Fruit fly (Drosophila melanogaster) whole organism, embryonic: Measurements from ENCODE around the gene CG1703.

ENCODE experiments used
- Atf-2 ChIP-seq: fragments of 200-800 bp; sonication (Bioruptor generic); optimal IDR thresholded peaks from 2 replicates; lab custom pipeline; 2016; ENCODE audit warnings: missing biosample characterization, missing genetic modification characterization
- B-H1 ChIP-seq: fragments of 200-800 bp; sonication (Bioruptor generic); IDR thresholded peaks from 3 replicates; pipeline ENCODE4 v1.3.6; 2022; ENCODE audit warnings: missing biosample characterization, missing genetic modification characterization
- B-H2 ChIP-seq: fragments of 200-800 bp; sonication (Bioruptor generic); optimal IDR thresholded peaks from 2 replicates; lab custom pipeline; 2018; ENCODE audit warnings: missing biosample characterization, mild to moderate bottlenecking, missing genetic modification characterization
- CG11093 ChIP-seq: fragments of 200-800 bp; sonication (Bioruptor generic); IDR thresholded peaks from 3 replicates; pipeline ENCODE4 v1.3.6; 2022; ENCODE audit warnings: missing biosample characterization, missing genetic modification characterization
- CG11695 ChIP-seq: fragments of 200-800 bp; sonication (Bioruptor generic); IDR thresholded peaks from 3 replicates; pipeline ENCODE4 v1.3.6; 2022; ENCODE audit warnings: missing biosample characterization, missing genetic modification characterization
- CG12942 ChIP-seq: fragments of 200-800 bp; sonication (Bioruptor generic); optimal IDR thresholded peaks from 3 replicates; lab custom pipeline; 2016; ENCODE audit warnings: missing biosample characterization, missing genetic modification characterization
- CG13296 ChIP-seq: fragments of 200-800 bp; sonication (Bioruptor generic); optimal IDR thresholded peaks from 3 replicates; lab custom pipeline; 2018; ENCODE audit warnings: missing biosample characterization, mild to moderate bottlenecking, missing genetic modification characterization
- CG14014 ChIP-seq: fragments of 200-800 bp; sonication (Bioruptor generic); IDR thresholded peaks from 2 replicates; pipeline ENCODE4 v1.3.6; 2022; ENCODE audit warnings: missing biosample characterization, missing genetic modification characterization
- CG14050 ChIP-seq: fragments of 200-800 bp; sonication (Bioruptor generic); IDR thresholded peaks from 3 replicates; pipeline ENCODE4 v1.3.6; 2022; ENCODE audit warnings: missing biosample characterization, missing genetic modification characterization
- CG15514 ChIP-seq: fragments of 200-800 bp; sonication (Bioruptor generic); optimal IDR thresholded peaks from 3 replicates; lab custom pipeline; 2017; ENCODE audit warnings: missing biosample characterization, missing genetic modification characterization, mild to moderate bottlenecking, moderate library complexity, missing genetic modification reagents
- CG17328 ChIP-seq: fragments of 200-800 bp; sonication (Bioruptor generic); IDR thresholded peaks from 2 replicates; pipeline ENCODE4 v1.3.6; 2022; ENCODE audit warnings: missing biosample characterization, missing genetic modification characterization
- CG17802 ChIP-seq: fragments of 200-800 bp; sonication (Bioruptor generic); optimal IDR thresholded peaks from 2 replicates; lab custom pipeline; 2018; ENCODE audit warnings: missing biosample characterization, mild to moderate bottlenecking, missing genetic modification characterization, moderate library complexity
- CG18599 ChIP-seq: fragments of 200-800 bp; sonication (Bioruptor generic); optimal IDR thresholded peaks from 3 replicates; lab custom pipeline; 2017; ENCODE audit warnings: missing biosample characterization, missing genetic modification characterization, mild to moderate bottlenecking, moderate library complexity, missing genetic modification reagents
- CG31388 ChIP-seq: fragments of 200-800 bp; sonication (Bioruptor generic); optimal IDR thresholded peaks from 2 replicates; lab custom pipeline; 2016; ENCODE audit warnings: missing biosample characterization, missing genetic modification characterization
- CG34224 ChIP-seq: fragments of 200-800 bp; sonication (Bioruptor generic); IDR thresholded peaks from 3 replicates; pipeline ENCODE4 v1.3.6; 2022; ENCODE audit warnings: missing biosample characterization, missing genetic modification characterization; ENCODE audit not compliant: partially characterized antibody
- CG4404 ChIP-seq: fragments of 200-800 bp; sonication (Bioruptor generic); IDR thresholded peaks from 2 replicates; pipeline ENCODE4 v1.3.6; 2022; ENCODE audit warnings: missing biosample characterization, missing genetic modification characterization
- CG5953 ChIP-seq: fragments of 200-800 bp; sonication (Bioruptor generic); IDR thresholded peaks from 2 replicates; pipeline ENCODE4 v1.3.6; 2022; ENCODE audit warnings: missing biosample characterization, missing genetic modification characterization
- CG6254 ChIP-seq: fragments of 200-800 bp; sonication (Bioruptor generic); optimal IDR thresholded peaks from 3 replicates; lab custom pipeline; 2017; ENCODE audit warnings: mild to moderate bottlenecking, missing biosample characterization, missing genetic modification reagents, missing genetic modification characterization
- CG7745 ChIP-seq: fragments of 200-800 bp; sonication (Bioruptor generic); optimal IDR thresholded peaks from 2 replicates; lab custom pipeline; 2018; ENCODE audit warnings: missing biosample characterization, mild to moderate bottlenecking, missing genetic modification characterization, moderate library complexity
- CG8089 ChIP-seq: fragments of 200-800 bp; sonication (Bioruptor generic); optimal IDR thresholded peaks from 3 replicates; lab custom pipeline; 2016; ENCODE audit warnings: missing biosample characterization, missing genetic modification characterization
- D ChIP-seq, 2 experiments: fragments of 200-800 bp in 1 of 2; fragments of >200 bp in 1 of 2; sonication (Bioruptor generic) in 1 of 2; optimal IDR thresholded peaks; 2 replicates in 1 of 2; 3 replicates in 1 of 2; lab custom pipeline; 2017; ENCODE audit warnings: mild to moderate bottlenecking in 1 of 2, missing biosample characterization in 1 of 2, missing genetic modification characterization in 1 of 2, missing genetic modification reagents in 1 of 2
- Deaf1 ChIP-seq: fragments of 200-800 bp; optimal IDR thresholded peaks from 3 replicates; lab custom pipeline; 2019; ENCODE audit warnings: missing biosample characterization, mild to moderate bottlenecking, missing genetic modification characterization, moderate library complexity
- Lhr ChIP-seq: fragments of 200-800 bp; sonication (Bioruptor generic); optimal IDR thresholded peaks from 3 replicates; lab custom pipeline; 2017; ENCODE audit warnings: mild to moderate bottlenecking, missing biosample characterization, missing genetic modification reagents, missing genetic modification characterization
- Lim3 ChIP-seq: fragments of 200-800 bp; sonication (Bioruptor generic); IDR thresholded peaks from 2 replicates; pipeline ENCODE4 v1.3.6; 2022; ENCODE audit warnings: missing biosample characterization, missing genetic modification characterization
- Nf-YA ChIP-seq: fragments of 200-800 bp; sonication (Bioruptor generic); IDR thresholded peaks from 2 replicates; pipeline ENCODE4 v1.3.6; 2022; ENCODE audit warnings: missing biosample characterization, missing genetic modification characterization
- Nf-YC ChIP-seq: fragments of 200-800 bp; optimal IDR thresholded peaks from 3 replicates; lab custom pipeline; 2019; ENCODE audit warnings: missing biosample characterization, mild to moderate bottlenecking, missing genetic modification characterization, moderate library complexity
- Pdp1 ChIP-seq, 2 experiments: fragments of 200-800 bp; sonication (Bioruptor generic); optimal IDR thresholded peaks; 3 replicates each; lab custom pipeline; 2016; ENCODE audit warnings: missing biosample characterization in 2 of 2, missing genetic modification characterization in 2 of 2, mild to moderate bottlenecking in 1 of 2, moderate library complexity in 1 of 2
- Ssrp ChIP-seq: fragments of 200-800 bp; sonication (Bioruptor generic); optimal IDR thresholded peaks from 2 replicates; lab custom pipeline; 2018; ENCODE audit warnings: missing biosample characterization, mild to moderate bottlenecking, missing genetic modification characterization, moderate library complexity
- Trl ChIP-seq, 3 experiments: fragments of >200 bp in 2 of 3; fragments of 200-800 bp in 1 of 3; sonication (Bioruptor generic) in 1 of 3; optimal IDR thresholded peaks; 2 replicates in 1 of 3; 3 replicates in 2 of 3; lab custom pipeline; 2016 to 2017; ENCODE audit warnings: missing biosample characterization in 1 of 3, missing genetic modification characterization in 1 of 3
- Xrp1 ChIP-seq: fragments of 200-800 bp; sonication (Bioruptor generic); IDR thresholded peaks from 2 replicates; pipeline ENCODE4 v1.3.6; 2022; ENCODE audit warnings: missing biosample characterization, missing genetic modification characterization
- bab2 ChIP-seq: fragments of 200-800 bp; sonication (Bioruptor generic); optimal IDR thresholded peaks from 2 replicates; lab custom pipeline; 2016; ENCODE audit warnings: missing biosample characterization, missing genetic modification characterization
- bowl ChIP-seq: fragments of 200-800 bp; sonication (Bioruptor generic); IDR thresholded peaks from 2 replicates; pipeline ENCODE4 v1.3.6; 2022; ENCODE audit warnings: missing biosample characterization, missing genetic modification characterization
- caup ChIP-seq: fragments of 200-800 bp; sonication (Bioruptor generic); optimal IDR thresholded peaks from 3 replicates; lab custom pipeline; 2017; ENCODE audit warnings: missing biosample characterization, mild to moderate bottlenecking, missing genetic modification characterization, moderate library complexity; ENCODE audit not compliant: severe bottlenecking
- crol ChIP-seq: fragments of 200-800 bp; sonication (Bioruptor generic); IDR thresholded peaks from 2 replicates; pipeline ENCODE4 v1.3.6; 2022; ENCODE audit warnings: missing biosample characterization, missing genetic modification characterization
- dan ChIP-seq: fragments of 200-800 bp; sonication (Bioruptor generic); IDR thresholded peaks from 2 replicates; pipeline ENCODE4 v1.3.6; 2022; ENCODE audit warnings: missing biosample characterization, missing genetic modification characterization
- fu2 ChIP-seq: fragments of 200-800 bp; sonication (Bioruptor generic); optimal IDR thresholded peaks from 2 replicates; lab custom pipeline; 2016; ENCODE audit warnings: missing biosample characterization, missing genetic modification characterization
- grn ChIP-seq: fragments of 200-800 bp; sonication (Bioruptor generic); optimal IDR thresholded peaks from 3 replicates; lab custom pipeline; 2017; ENCODE audit warnings: missing biosample characterization, missing genetic modification characterization
- insv ChIP-seq, 2 experiments: fragments of 200-800 bp; sonication (Bioruptor generic); optimal IDR thresholded peaks; 3 replicates each; lab custom pipeline; 2016 to 2018; ENCODE audit warnings: missing biosample characterization in 2 of 2, missing genetic modification characterization in 2 of 2
- lab ChIP-seq: fragments of 200-800 bp; sonication (Bioruptor generic); optimal IDR thresholded peaks from 3 replicates; lab custom pipeline; 2017; ENCODE audit warnings: missing biosample characterization, missing genetic modification characterization, mild to moderate bottlenecking, moderate library complexity, missing genetic modification reagents
- maf-S ChIP-seq: fragments of 200-800 bp; sonication (Bioruptor generic); optimal IDR thresholded peaks from 2 replicates; lab custom pipeline; 2016; ENCODE audit warnings: missing biosample characterization, missing genetic modification characterization
- onecut ChIP-seq: fragments of 200-800 bp; sonication (Bioruptor generic); IDR thresholded peaks from 2 replicates; pipeline ENCODE4 v1.3.6; 2022; ENCODE audit warnings: missing biosample characterization, missing genetic modification characterization
- pnt ChIP-seq: fragments of 200-800 bp; sonication (Bioruptor generic); optimal IDR thresholded peaks from 3 replicates; lab custom pipeline; 2016; ENCODE audit warnings: missing biosample characterization, missing genetic modification characterization
- sisA ChIP-seq: fragments of 200-800 bp; sonication (Bioruptor generic); IDR thresholded peaks from 2 replicates; pipeline ENCODE4 v1.3.6; 2022; ENCODE audit warnings: missing biosample characterization, missing genetic modification characterization
- slbo ChIP-seq: fragments of 200-800 bp; sonication (Bioruptor generic); IDR thresholded peaks from 2 replicates; pipeline ENCODE4 v1.3.6; 2022; ENCODE audit warnings: missing biosample characterization, missing genetic modification characterization
- sr ChIP-seq: fragments of 200-800 bp; sonication (Bioruptor generic); IDR thresholded peaks from 3 replicates; pipeline ENCODE4 v1.3.6; 2022; ENCODE audit warnings: missing biosample characterization, missing genetic modification characterization
- ssp ChIP-seq: fragments of 200-800 bp; sonication (Bioruptor generic); IDR thresholded peaks from 2 replicates; pipeline ENCODE4 v1.3.6; 2022; ENCODE audit warnings: missing biosample characterization, missing genetic modification characterization
- z ChIP-seq: fragments of 200-800 bp; sonication (Bioruptor generic); IDR thresholded peaks from 3 replicates; pipeline ENCODE4 v1.3.6; 2022; ENCODE audit warnings: missing biosample characterization, missing genetic modification characterization
- zfh1 ChIP-seq: fragments of 200-800 bp; sonication (Bioruptor generic); IDR thresholded peaks from 3 replicates; pipeline ENCODE4 v1.3.6; 2022; ENCODE audit warnings: missing biosample characterization, missing genetic modification characterization
- zfh2 ChIP-seq: fragments of 200-800 bp; sonication (Bioruptor generic); optimal IDR thresholded peaks from 2 replicates; lab custom pipeline; 2016; ENCODE audit warnings: missing biosample characterization, missing genetic modification characterization

CG1703 gene

dm6 chrX:11621866-11622648, 10.3 kb downstream of the CG1703 start, which contains the start of gene Ptp10D (continued):
- TF ChIP-seq crol (GFP tag; lab: Robert Waterston, UW): peak; percentile 13; the same call in 1 of the 2 replicates
- TF ChIP-seq slbo: 0 out of 2 replicates have a peak, but pooled peaks have one; percentile 30
- TF ChIP-seq Atf-2 (GFP tag; lab: Kevin White, UChicago): no peak
- no peak for TF ChIP-seq bab2 (GFP tag; lab: Kevin White, UChicago)
- no peak for TF ChIP-seq CG11695
- peak; percentile 16; the same call in 1 of the 2 replicates for TF ChIP-seq CG14014
- TF ChIP-seq zfh2 (GFP tag; lab: Kevin White, UChicago): no peak
- TF ChIP-seq Trl (optimal IDR thresholded peaks at IDR 0.05; lab: Kevin White, UChicago): no peak
- TF ChIP-seq Trl (GFP tag; optimal IDR thresholded peaks at IDR 0.05; lab: Kevin White, UChicago): no peak
- TF ChIP-seq onecut (GFP tag; lab: Robert Waterston, UW): peak; percentile 58
- peak; percentile 55 to 95 for TF ChIP-seq insv (GFP tag; optimal IDR thresholded peaks at IDR 0.05; lab: Kevin White, UChicago)
- no peak for TF ChIP-seq CG11093 (GFP tag; lab: Robert Waterston, UW)
- peak; percentile 70 for TF ChIP-seq lab (GFP tag; lab: Kevin White, UChicago)
- TF ChIP-seq CG12942: no peak
- TF ChIP-seq CG4404 (GFP tag; lab: Robert Waterston, UW): no peak
- peak; percentile 54 for TF ChIP-seq caup
- TF ChIP-seq pnt (GFP tag; lab: Kevin White, UChicago): no peak
- TF ChIP-seq Xrp1 (GFP tag; lab: Robert Waterston, UW): no peak
- TF ChIP-seq z (GFP tag; lab: Robert Waterston, UW): no peak
- no peak for TF ChIP-seq CG7745
- peak; percentile 45 for TF ChIP-seq B-H2 (GFP tag; lab: Kevin White, UChicago)
- TF ChIP-seq CG31388 (GFP tag; lab: Kevin White, UChicago): no peak
- TF ChIP-seq fu2 (GFP tag; lab: Kevin White, UChicago): no peak
- peak; percentile 22 for TF ChIP-seq Deaf1 (tag; lab: Kevin White, UChicago)
- TF ChIP-seq CG18599 (GFP tag; lab: Kevin White, UChicago): peak; percentile 41
- no peak for TF ChIP-seq Ssrp (tag; lab: Kevin White, UChicago)
- TF ChIP-seq Nf-YC: peak; percentile 37
- TF ChIP-seq sr: peak; percentile 82
- TF ChIP-seq Pdp1 (GFP tag; optimal IDR thresholded peaks at IDR 0.05; lab: Kevin White, UChicago): no peak
- no peak for TF ChIP-seq maf-S (GFP tag; lab: Kevin White, UChicago)
- TF ChIP-seq D (optimal IDR thresholded peaks at IDR 0.05; lab: Kevin White, UChicago): no peak
- TF ChIP-seq D (GFP tag; optimal IDR thresholded peaks at IDR 0.05; lab: Kevin White, UChicago): no peak
- no peak for TF ChIP-seq ssp (GFP tag; lab: Robert Waterston, UW)
- TF ChIP-seq CG17802 (tag; lab: Kevin White, UChicago): no peak
- no peak for TF ChIP-seq CG8089 (GFP tag; lab: Kevin White, UChicago)
- peak; percentile 19 for TF ChIP-seq CG13296 (GFP tag; lab: Kevin White, UChicago)
- TF ChIP-seq zfh1 (GFP tag; lab: Robert Waterston, UW): no peak
- TF ChIP-seq CG15514: peak; percentile 99
- no peak for TF ChIP-seq Nf-YA
- no peak for TF ChIP-seq CG6254 (GFP tag; lab: Kevin White, UChicago)
- peak; percentile 40; the same call in 1 of the 2 replicates for TF ChIP-seq CG5953 (GFP tag; lab: Robert Waterston, UW)
- peak; percentile 85 for TF ChIP-seq CG34224 (GFP tag; lab: Robert Waterston, UW)
- no peak for TF ChIP-seq bowl (GFP tag; lab: Robert Waterston, UW)
- TF ChIP-seq Lim3 (GFP tag; lab: Robert Waterston, UW): no peak
- no peak for TF ChIP-seq dan (GFP tag; lab: Robert Waterston, UW)
- no peak for TF ChIP-seq Lhr (GFP tag; lab: Kevin White, UChicago)
- TF ChIP-seq CG14050: no peak
- no peak for TF ChIP-seq sisA
- TF ChIP-seq CG17328 (GFP tag; lab: Robert Waterston, UW): no peak
- peak; percentile 57 for TF ChIP-seq grn (GFP tag; lab: Kevin White, UChicago)
- TF ChIP-seq B-H1 (GFP tag; lab: Robert Waterston, UW): no peak; the same call in 2 of the 3 replicates
